Fruit fly (Drosophila melanogaster) whole organism, embryonic: Measurements from ENCODE around the gene Ist1.

ENCODE experiments used
- Adf1 ChIP-seq: fragments of 200-800 bp; sonication (Bioruptor generic); IDR thresholded peaks from 2 replicates; pipeline ENCODE4 v1.3.6; 2022; ENCODE audit warnings: missing biosample characterization, missing genetic modification characterization
- BEAF-32 ChIP-seq: fragments of 200-800 bp; sonication (Bioruptor generic); optimal IDR thresholded peaks from 3 replicates; lab custom pipeline; 2017; ENCODE audit warnings: missing biosample characterization, missing genetic modification characterization, mild to moderate bottlenecking, moderate library complexity, missing genetic modification reagents
- Blimp-1 ChIP-seq: fragments of 200-800 bp; sonication (Bioruptor generic); optimal IDR thresholded peaks from 3 replicates; lab custom pipeline; 2018; ENCODE audit warnings: missing biosample characterization, missing genetic modification characterization, mild to moderate bottlenecking, moderate library complexity, missing genetic modification reagents
- CG1233 ChIP-seq: fragments of 200-800 bp; sonication (Bioruptor generic); optimal IDR thresholded peaks from 4 replicates; lab custom pipeline; 2018; ENCODE audit warnings: missing biosample characterization, mild to moderate bottlenecking, missing genetic modification characterization
- CG13123 ChIP-seq: fragments of 200-800 bp; sonication (Bioruptor generic); optimal IDR thresholded peaks from 2 replicates; lab custom pipeline; 2016; ENCODE audit warnings: missing biosample characterization, missing genetic modification characterization
- CG13287 ChIP-seq: fragments of 200-800 bp; sonication (Bioruptor generic); IDR thresholded peaks from 2 replicates; pipeline ENCODE4 v1.3.6; 2022; ENCODE audit warnings: missing biosample characterization, missing genetic modification characterization; ENCODE audit not compliant: partially characterized antibody
- CG17328 ChIP-seq: fragments of 200-800 bp; sonication (Bioruptor generic); IDR thresholded peaks from 2 replicates; pipeline ENCODE4 v1.3.6; 2022; ENCODE audit warnings: missing biosample characterization, missing genetic modification characterization
- CG17361 ChIP-seq: fragments of 200-800 bp; sonication (Bioruptor generic); IDR thresholded peaks from 3 replicates; pipeline ENCODE4 v1.3.6; 2022; ENCODE audit warnings: missing biosample characterization, missing genetic modification characterization
- CG17912 ChIP-seq: fragments of 200-800 bp; sonication (Bioruptor generic); optimal IDR thresholded peaks from 2 replicates; lab custom pipeline; 2018; ENCODE audit warnings: missing biosample characterization, mild to moderate bottlenecking, missing genetic modification characterization
- CG18011 ChIP-seq: fragments of 200-800 bp; sonication (Bioruptor generic); optimal IDR thresholded peaks from 2 replicates; lab custom pipeline; 2017; ENCODE audit warnings: missing biosample characterization, missing genetic modification characterization, mild to moderate bottlenecking, moderate library complexity, missing genotype
- CG1832 ChIP-seq: fragments of 200-800 bp; sonication (Bioruptor generic); optimal IDR thresholded peaks from 2 replicates; lab custom pipeline; 2017; ENCODE audit warnings: missing biosample characterization, mild to moderate bottlenecking, missing genetic modification characterization, inconsistent platforms
- CG31224 ChIP-seq: fragments of 200-800 bp; sonication (Bioruptor generic); IDR thresholded peaks from 2 replicates; pipeline ENCODE4 v1.3.6; 2022; ENCODE audit warnings: missing biosample characterization, missing genetic modification characterization
- CG31365 ChIP-seq: fragments of 200-800 bp; sonication (Bioruptor generic); optimal IDR thresholded peaks from 2 replicates; lab custom pipeline; 2018; ENCODE audit warnings: missing biosample characterization, mild to moderate bottlenecking, missing genetic modification characterization
- CG3838 ChIP-seq: fragments of 200-800 bp; sonication (Bioruptor generic); optimal IDR thresholded peaks from 3 replicates; lab custom pipeline; 2016; ENCODE audit warnings: missing biosample characterization, missing genetic modification characterization
- CG4854 ChIP-seq: fragments of 200-800 bp; sonication (Bioruptor generic); optimal IDR thresholded peaks from 2 replicates; lab custom pipeline; 2016; ENCODE audit warnings: missing biosample characterization, missing genetic modification characterization, inconsistent platforms
- CG5180 ChIP-seq: fragments of 200-800 bp; sonication (Bioruptor generic); optimal IDR thresholded peaks from 3 replicates; lab custom pipeline; 2017; ENCODE audit warnings: missing biosample characterization, missing genetic modification characterization, mild to moderate bottlenecking, moderate library complexity, missing genetic modification reagents
- CG7556 ChIP-seq: fragments of 200-800 bp; sonication (Bioruptor generic); optimal IDR thresholded peaks from 2 replicates; lab custom pipeline; 2017; ENCODE audit warnings: missing biosample characterization, mild to moderate bottlenecking, missing genetic modification characterization
- CG7745 ChIP-seq: fragments of 200-800 bp; sonication (Bioruptor generic); optimal IDR thresholded peaks from 2 replicates; lab custom pipeline; 2018; ENCODE audit warnings: missing biosample characterization, mild to moderate bottlenecking, missing genetic modification characterization, moderate library complexity
- CG8765 ChIP-seq: fragments of 200-800 bp; sonication (Bioruptor generic); IDR thresholded peaks from 2 replicates; pipeline ENCODE4 v1.3.6; 2022; ENCODE audit warnings: missing biosample characterization, missing genetic modification characterization
- CG9437 ChIP-seq: fragments of 200-800 bp; sonication (Bioruptor generic); optimal IDR thresholded peaks from 2 replicates; lab custom pipeline; 2018; ENCODE audit warnings: missing biosample characterization, mild to moderate bottlenecking, missing genetic modification characterization
- CG9932 ChIP-seq: fragments of 200-800 bp; sonication (Bioruptor generic); IDR thresholded peaks from 2 replicates; pipeline ENCODE4 v1.3.6; 2022; ENCODE audit warnings: missing biosample characterization, missing genetic modification characterization
- CTCF ChIP-seq: fragments of 200-800 bp; sonication (Bioruptor generic); optimal IDR thresholded peaks from 2 replicates; lab custom pipeline; 2017; ENCODE audit warnings: missing biosample characterization, mild to moderate bottlenecking, missing genetic modification characterization, moderate library complexity
- CkIIα-i1 ChIP-seq: fragments of 200-800 bp; sonication (Bioruptor generic); IDR thresholded peaks from 2 replicates; pipeline ENCODE4 v1.3.6; 2022; ENCODE audit warnings: missing biosample characterization, missing genetic modification characterization
- HHEX ChIP-seq: fragments of 200-800 bp; sonication (Bioruptor generic); optimal IDR thresholded peaks from 3 replicates; lab custom pipeline; 2017; ENCODE audit warnings: missing biosample characterization, mild to moderate bottlenecking, missing genetic modification characterization, missing genetic modification reagents
- Jarid2 ChIP-seq: fragments of 200-800 bp; sonication (Bioruptor generic); optimal IDR thresholded peaks from 3 replicates; lab custom pipeline; 2017; ENCODE audit warnings: mild to moderate bottlenecking, missing biosample characterization, missing genetic modification reagents, missing genetic modification characterization
- NFAT ChIP-seq: fragments of 200-800 bp; sonication (Bioruptor generic); IDR thresholded peaks from 2 replicates; pipeline ENCODE4 v1.3.6; 2022; ENCODE audit warnings: missing biosample characterization, missing genetic modification characterization
- Pdp1 ChIP-seq, 2 experiments: fragments of 200-800 bp; sonication (Bioruptor generic); optimal IDR thresholded peaks; 3 replicates each; lab custom pipeline; 2016; ENCODE audit warnings: missing biosample characterization in 2 of 2, missing genetic modification characterization in 2 of 2, mild to moderate bottlenecking in 1 of 2, moderate library complexity in 1 of 2
- Rx ChIP-seq: fragments of 200-800 bp; sonication (Bioruptor generic); IDR thresholded peaks from 2 replicates; pipeline ENCODE4 v1.3.6; 2022; ENCODE audit warnings: missing biosample characterization, missing genetic modification characterization
- Spps ChIP-seq: fragments of 200-800 bp; sonication (Bioruptor generic); optimal IDR thresholded peaks from 2 replicates; lab custom pipeline; 2018; ENCODE audit warnings: missing biosample characterization, mild to moderate bottlenecking, missing genetic modification characterization
- Stat92E ChIP-seq, 3 experiments: fragments of >200 bp in 2 of 3; fragments of 200-800 bp in 1 of 3; sonication (Bioruptor generic) in 1 of 3; optimal IDR thresholded peaks; 2 replicates each; lab custom pipeline; 2017 to 2019; ENCODE audit warnings: missing biosample characterization in 3 of 3, missing genetic modification characterization in 3 of 3, mild to moderate bottlenecking in 1 of 3, moderate library complexity in 1 of 3
- Vsx1 ChIP-seq: fragments of 200-800 bp; sonication (Bioruptor generic); optimal IDR thresholded peaks from 2 replicates; lab custom pipeline; 2017; ENCODE audit warnings: missing biosample characterization, mild to moderate bottlenecking, missing genetic modification characterization, missing genetic modification reagents
- bab2 ChIP-seq: fragments of 200-800 bp; sonication (Bioruptor generic); optimal IDR thresholded peaks from 2 replicates; lab custom pipeline; 2016; ENCODE audit warnings: missing biosample characterization, missing genetic modification characterization
- dan ChIP-seq: fragments of 200-800 bp; sonication (Bioruptor generic); IDR thresholded peaks from 2 replicates; pipeline ENCODE4 v1.3.6; 2022; ENCODE audit warnings: missing biosample characterization, missing genetic modification characterization
- dati ChIP-seq: fragments of 200-800 bp; sonication (Bioruptor generic); IDR thresholded peaks from 2 replicates; pipeline ENCODE4 v1.3.6; 2022; ENCODE audit warnings: missing biosample characterization, missing genetic modification characterization
- dysf ChIP-seq: fragments of 200-800 bp; sonication (Bioruptor generic); IDR thresholded peaks from 3 replicates; pipeline ENCODE4 v1.3.6; 2022; ENCODE audit warnings: missing biosample characterization, missing genetic modification characterization
- ewg ChIP-seq: fragments of 200-800 bp; sonication (Bioruptor generic); optimal IDR thresholded peaks from 3 replicates; lab custom pipeline; 2017; ENCODE audit warnings: mild to moderate bottlenecking, missing biosample characterization, missing genetic modification reagents, missing genetic modification characterization
- eyg ChIP-seq: fragments of 200-800 bp; sonication (Bioruptor generic); optimal IDR thresholded peaks from 3 replicates; lab custom pipeline; 2016; ENCODE audit warnings: missing biosample characterization, missing genetic modification characterization
- fd64A ChIP-seq: fragments of 200-800 bp; sonication (Bioruptor generic); optimal IDR thresholded peaks from 3 replicates; lab custom pipeline; 2018; ENCODE audit warnings: missing biosample characterization, mild to moderate bottlenecking, missing genetic modification characterization
- ftz-f1 ChIP-seq: fragments of 200-800 bp; sonication (Bioruptor generic); optimal IDR thresholded peaks from 2 replicates; lab custom pipeline; 2016; ENCODE audit warnings: missing biosample characterization, missing genetic modification characterization
- gfzf ChIP-seq: fragments of 200-800 bp; sonication (Bioruptor generic); optimal IDR thresholded peaks from 2 replicates; lab custom pipeline; 2016; ENCODE audit warnings: missing biosample characterization, mild to moderate bottlenecking, missing genetic modification characterization, moderate library complexity
- gsb ChIP-seq: fragments of 200-800 bp; sonication (Bioruptor generic); IDR thresholded peaks from 2 replicates; pipeline ENCODE4 v1.3.6; 2022; ENCODE audit warnings: missing biosample characterization, missing genetic modification characterization
- her ChIP-seq: fragments of 200-800 bp; sonication (Bioruptor generic); optimal IDR thresholded peaks from 2 replicates; lab custom pipeline; 2016; ENCODE audit warnings: missing biosample characterization, missing genetic modification characterization
- jigr1 ChIP-seq: fragments of 200-800 bp; sonication (Bioruptor generic); IDR thresholded peaks from 3 replicates; pipeline ENCODE4 v1.3.6; 2022; ENCODE audit warnings: missing biosample characterization, missing genetic modification characterization
- klu ChIP-seq: fragments of 200-800 bp; sonication (Bioruptor generic); IDR thresholded peaks from 2 replicates; pipeline ENCODE4 v1.3.6; 2022; ENCODE audit warnings: missing biosample characterization, missing genetic modification characterization
- nerfin-2 ChIP-seq: fragments of 200-800 bp; sonication (Bioruptor generic); IDR thresholded peaks from 2 replicates; pipeline ENCODE4 v1.3.6; 2022; ENCODE audit warnings: missing biosample characterization, missing genetic modification characterization; ENCODE audit not compliant: partially characterized antibody
- nom ChIP-seq: fragments of 200-800 bp; sonication (Bioruptor generic); optimal IDR thresholded peaks from 2 replicates; lab custom pipeline; 2017; ENCODE audit warnings: missing biosample characterization, missing genetic modification characterization, mild to moderate bottlenecking, moderate library complexity, missing genetic modification reagents
- odd ChIP-seq: fragments of 200-800 bp; sonication (Bioruptor generic); optimal IDR thresholded peaks from 2 replicates; lab custom pipeline; 2017; ENCODE audit warnings: missing biosample characterization, mild to moderate bottlenecking, missing genetic modification characterization
- unpg ChIP-seq: fragments of 200-800 bp; sonication (Bioruptor generic); optimal IDR thresholded peaks from 3 replicates; lab custom pipeline; 2018; ENCODE audit warnings: missing biosample characterization, mild to moderate bottlenecking, missing genetic modification characterization, moderate library complexity
- vnd ChIP-seq: fragments of 200-800 bp; sonication (Bioruptor generic); IDR thresholded peaks from 3 replicates; pipeline ENCODE4 v1.3.6; 2022; ENCODE audit warnings: missing biosample characterization, missing genetic modification characterization; ENCODE audit not compliant: partially characterized antibody

Ist1 gene

dm6 chr3L:6708995-6709606, 47.2 kb downstream of the Ist1 start (continued):
- TF ChIP-seq nom (no peak), CG18011 (GFP tag; lab: Kevin White, UChicago) (peak; percentile 96), Blimp-1 (GFP tag; lab: Kevin White, UChicago) (peak; percentile 65), dysf (GFP tag; lab: Robert Waterston, UW) (peak; percentile 81; the same call in 2 of the 3 replicates), dati (GFP tag; lab: Robert Waterston, UW) (peak; percentile 55), ftz-f1 (GFP tag; lab: Kevin White, UChicago) (peak; percentile 48), CG3838 (GFP tag; lab: Kevin White, UChicago) (peak; percentile 52), odd (peak; percentile 82), CG9932 (GFP tag; lab: Robert Waterston, UW) (peak; percentile 83), Rx (GFP tag; lab: Robert Waterston, UW) (peak; percentile 82), bab2 (peak; percentile 76), gfzf (GFP tag; lab: Kevin White, UChicago) (no peak), CG4854 (GFP tag; lab: Kevin White, UChicago) (peak; percentile 85), vnd (GFP tag; lab: Robert Waterston, UW) (no peak), CTCF (GFP tag; lab: Kevin White, UChicago) (peak; percentile 92), Stat92E (GFP tag; optimal IDR thresholded peaks at IDR 0.05; lab: Kevin White, UChicago) (no peak), fd64A (peak; percentile 44), klu (GFP tag; lab: Robert Waterston, UW) (peak; percentile 50; the same call in 1 of the 2 replicates), Spps (no peak), HHEX (GFP tag; lab: Kevin White, UChicago) (peak; percentile 89), CG17328 (GFP tag; lab: Robert Waterston, UW) (peak; percentile 89), Pdp1 (GFP tag; optimal IDR thresholded peaks at IDR 0.05; lab: Kevin White, UChicago) (peak; percentile 71 to 85), CG9437 (GFP tag; lab: Kevin White, UChicago) (peak; percentile 71), CG7745 (no peak), ewg (GFP tag; lab: Kevin White, UChicago) (peak; percentile 70), her (peak; percentile 70), dan (GFP tag; lab: Robert Waterston, UW) (no peak), Jarid2 (GFP tag; lab: Kevin White, UChicago) (peak; percentile 81), CG31365 (tag; lab: Kevin White, UChicago) (peak; percentile 76), jigr1 (no peak), CG13287 (GFP tag; lab: Robert Waterston, UW) (no peak; the same call in 1 of the 2 replicates), CG31224 (peak; percentile 74), nerfin-2 (GFP tag; lab: Robert Waterston, UW) (no peak), unpg (GFP tag; lab: Kevin White, UChicago) (peak; percentile 90), CG7556 (GFP tag; lab: Kevin White, UChicago) (peak; percentile 72), eyg (GFP tag; lab: Kevin White, UChicago) (peak; percentile 76), CG1832 (GFP tag; lab: Kevin White, UChicago) (no peak), NFAT (GFP tag; lab: Robert Waterston, UW) (peak; percentile 93), CG5180 (GFP tag; lab: Kevin White, UChicago) (peak; percentile 59), Vsx1 (peak; percentile 93), CG17912 (GFP tag; lab: Kevin White, UChicago) (peak; percentile 94), gsb (0 out of 2 replicates have a peak, but pooled peaks have one; percentile 62), Adf1 (GFP tag; lab: Robert Waterston, UW) (peak; percentile 45), CG17361 (GFP tag; lab: Robert Waterston, UW) (peak; percentile 57), CG1233 (GFP tag; lab: Kevin White, UChicago) (peak; percentile 97), CG8765 (GFP tag; lab: Robert Waterston, UW) (no peak), CkIIα-i1 (no peak), BEAF-32 (GFP tag; lab: Kevin White, UChicago) (no peak), CG13123 (peak; percentile 68)
